Worm (Caenorhabditis elegans): Measurements from ENCODE around the gene nra-3.

Gene nra-3

ce11 chrX:9933291-9934008 lies 2.2 kb upstream of the nra-3 start:
- TF ChIP-seq fkh-2 (tag; optimal IDR thresholded peaks at IDR 0.05) (no peak), ama-1 (optimal IDR thresholded peaks at IDR 0.05) (peak; percentile 33)

ce11 chrX:9932226-9932773 lies 1.0 kb upstream of the nra-3 start, which contains the start of gene tsp-21:
tsp-21 (plus strand) TSS chrX:9932371.
- TF ChIP-seq unc-62 (GFP tag; optimal IDR thresholded peaks at IDR 0.05) (peak; percentile 24), ceh-28 (tag; optimal IDR thresholded peaks at IDR 0.05) (peak; percentile 55), nhr-11 (tag; optimal IDR thresholded peaks at IDR 0.05) (no peak), ceh-16 (tag; optimal IDR thresholded peaks at IDR 0.05) (no peak), eor-1 (tag; optimal IDR thresholded peaks at IDR 0.05) (no peak), ZK546.5 (tag; optimal IDR thresholded peaks at IDR 0.05) (no peak), fkh-2 (tag; optimal IDR thresholded peaks at IDR 0.05) (no peak), nhr-67 (tag; optimal IDR thresholded peaks at IDR 0.05) (no peak), skn-1 (tag; optimal IDR thresholded peaks at IDR 0.05) (peak; percentile 66), egl-5 (tag; optimal IDR thresholded peaks at IDR 0.05) (peak; percentile 39), mml-1 (tag; optimal IDR thresholded peaks at IDR 0.05) (no peak), ceh-82 (tag; optimal IDR thresholded peaks at IDR 0.05) (no peak), ztf-4 (tag; optimal IDR thresholded peaks at IDR 0.05) (no peak), elt-2 (tag; optimal IDR thresholded peaks at IDR 0.05) (peak; percentile 80), lsy-12 (tag; optimal IDR thresholded peaks at IDR 0.05) (peak; percentile 64), nhr-28 (tag; optimal IDR thresholded peaks at IDR 0.05) (no peak), elt-1 (tag; optimal IDR thresholded peaks at IDR 0.05) (peak; percentile 41), ama-1 (optimal IDR thresholded peaks at IDR 0.05) (peak; percentile 50), ceh-9 (tag; optimal IDR thresholded peaks at IDR 0.05) (no peak), zag-1 (tag; optimal IDR thresholded peaks at IDR 0.05) (no peak), fos-1 (tag; optimal IDR thresholded peaks at IDR 0.05) (peak; percentile 59), hmg-11 (tag; optimal IDR thresholded peaks at IDR 0.05) (peak; percentile 84), daf-12 (tag; optimal IDR thresholded peaks at IDR 0.05) (no peak), egl-27 (tag; optimal IDR thresholded peaks at IDR 0.05) (peak; percentile 84), snpc-4 (tag; optimal IDR thresholded peaks at IDR 0.05) (peak; percentile 61), nhr-237 (tag; optimal IDR thresholded peaks at IDR 0.05) (no peak), R02D3.7 (tag; optimal IDR thresholded peaks at IDR 0.05) (no peak), nfya-1 (tag; optimal IDR thresholded peaks at IDR 0.05; ENCODE audit: insufficient read depth) (peak; percentile 84), ztf-11 (tag; optimal IDR thresholded peaks at IDR 0.05) (no peak), lin-15B (tag; optimal IDR thresholded peaks at IDR 0.05) (peak; percentile 50), nhr-25 (tag; optimal IDR thresholded peaks at IDR 0.05) (peak; percentile 97), nhr-12 (tag; optimal IDR thresholded peaks at IDR 0.05) (no peak), nhr-76 (tag; optimal IDR thresholded peaks at IDR 0.05) (no peak), pha-4 (tag; optimal IDR thresholded peaks at IDR 0.05) (peak; percentile 94), nhr-43 (tag; optimal IDR thresholded peaks at IDR 0.05; ENCODE audit: poor library complexity, severe bottlenecking) (peak; percentile 72), sea-2 (GFP tag; optimal IDR thresholded peaks at IDR 0.05) (peak; percentile 33), elt-3 (tag; optimal IDR thresholded peaks at IDR 0.05) (no peak), mdl-1 (tag; optimal IDR thresholded peaks at IDR 0.05) (no peak), nhr-77 (tag; optimal IDR thresholded peaks at IDR 0.05) (no peak), fkh-10 (GFP tag; optimal IDR thresholded peaks at IDR 0.05) (no peak), jun-1 (tag; optimal IDR thresholded peaks at IDR 0.05) (peak; percentile 72), aly-2 (tag; optimal IDR thresholded peaks at IDR 0.05) (no peak), lin-39 (tag; optimal IDR thresholded peaks at IDR 0.05) (peak; percentile 84), nhr-23 (tag; optimal IDR thresholded peaks at IDR 0.05) (peak; percentile 85), pqm-1 (tag; optimal IDR thresholded peaks at IDR 0.05) (peak; percentile 85), unc-39 (tag; optimal IDR thresholded peaks at IDR 0.05) (no peak), tbx-2 (tag; optimal IDR thresholded peaks at IDR 0.05) (peak; percentile 15)
